Worm (Caenorhabditis elegans): Measurements from ENCODE around the gene flap-1.

- TF ChIP-seq elt-3 (tag; optimal IDR thresholded peaks at IDR 0.05): no peak
- no peak for TF ChIP-seq unc-39 (tag; optimal IDR thresholded peaks at IDR 0.05)
- TF ChIP-seq ztf-11 (tag; optimal IDR thresholded peaks at IDR 0.05): no peak
- no peak for TF ChIP-seq lin-11 (tag; optimal IDR thresholded peaks at IDR 0.05)
- no peak for TF ChIP-seq lsy-2 (tag; optimal IDR thresholded peaks at IDR 0.05)
- TF ChIP-seq nhr-11 (tag; optimal IDR thresholded peaks at IDR 0.05): no peak
Measured at ce11 chrIII:6945319-6945718, 16.7 kb upstream of the flap-1 start.
